Worm (Caenorhabditis elegans): ENCODE results near the gene F57B1.6.

DNA sequence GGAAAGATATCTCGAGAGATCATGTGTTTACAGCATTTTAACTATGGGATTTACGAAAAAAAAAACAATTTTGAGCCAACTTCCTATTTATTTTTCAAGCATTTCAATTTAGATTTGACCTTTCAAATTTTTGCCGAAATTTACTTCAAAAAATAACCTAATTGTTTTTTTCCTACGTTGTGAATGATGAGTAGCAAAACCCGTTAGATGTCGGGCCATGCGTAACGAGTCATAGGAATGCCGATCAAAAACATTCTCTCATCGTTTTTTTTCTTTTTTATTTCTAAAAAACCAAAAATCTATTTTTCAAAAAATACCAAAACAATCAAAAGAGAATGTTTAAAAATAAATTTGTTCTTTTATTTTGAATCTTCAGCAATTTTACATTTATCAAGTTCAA lies 46.6 kb upstream of the F57B1.6 start:
- no peak for TF ChIP-seq ama-1 (optimal IDR thresholded peaks at IDR 0.05)
- no peak for TF ChIP-seq elt-1 (tag; optimal IDR thresholded peaks at IDR 0.05)
- TF ChIP-seq nfya-1 (tag; optimal IDR thresholded peaks at IDR 0.05; ENCODE audit: insufficient read depth) = no peak
- no peak for TF ChIP-seq lin-39 (tag; optimal IDR thresholded peaks at IDR 0.05)
- TF ChIP-seq ztf-11 (tag; optimal IDR thresholded peaks at IDR 0.05) = no peak
- TF ChIP-seq tbx-2 (tag; optimal IDR thresholded peaks at IDR 0.05) = no peak
- TF ChIP-seq fkh-2 (tag; optimal IDR thresholded peaks at IDR 0.05) = no peak
- no peak for TF ChIP-seq nhr-25 (tag; optimal IDR thresholded peaks at IDR 0.05)
- TF ChIP-seq egl-27 (tag; optimal IDR thresholded peaks at IDR 0.05) = no peak
- no peak for TF ChIP-seq nhr-23 (tag; optimal IDR thresholded peaks at IDR 0.05)
- no peak for TF ChIP-seq unc-39 (tag; optimal IDR thresholded peaks at IDR 0.05)
- TF ChIP-seq fkh-10 (GFP tag; optimal IDR thresholded peaks at IDR 0.05) = no peak
- TF ChIP-seq daf-12 (tag; optimal IDR thresholded peaks at IDR 0.05) = no peak

Data from whole organism, L3 larva.